Fruit fly (Drosophila melanogaster) whole organism, adult: ENCODE data around the gene Npc2f.

Experiments
- CG11617 ChIP-seq: fragments of 200-800 bp; sonication (Bioruptor generic); optimal IDR thresholded peaks from 2 replicates; lab custom pipeline; 2017; ENCODE audit warnings: mild to moderate bottlenecking, missing biosample characterization, missing genetic modification reagents, missing genetic modification characterization
- CG12768 ChIP-seq: fragments of 200-800 bp; sonication (Bioruptor generic); optimal IDR thresholded peaks from 2 replicates; lab custom pipeline; 2017; ENCODE audit warnings: missing biosample characterization, missing genetic modification characterization, mild to moderate bottlenecking, moderate library complexity, missing genetic modification reagents
- CG14711 ChIP-seq: fragments of 200-800 bp; sonication (Bioruptor generic); optimal IDR thresholded peaks from 2 replicates; lab custom pipeline; 2018; ENCODE audit warnings: missing biosample characterization, mild to moderate bottlenecking, missing genetic modification characterization, moderate library complexity
- CG1620 ChIP-seq: fragments of 200-800 bp; sonication (Bioruptor generic); optimal IDR thresholded peaks from 2 replicates; lab custom pipeline; 2016; ENCODE audit warnings: missing biosample characterization, missing genetic modification characterization
- CG33017 ChIP-seq: fragments of 200-800 bp; sonication (Bioruptor generic); optimal IDR thresholded peaks from 2 replicates; lab custom pipeline; 2018; ENCODE audit warnings: missing biosample characterization, mild to moderate bottlenecking, missing genetic modification characterization, moderate library complexity
- CG5204 ChIP-seq: fragments of 200-800 bp; sonication (Bioruptor generic); optimal IDR thresholded peaks from 2 replicates; lab custom pipeline; 2016; ENCODE audit warnings: missing biosample characterization, missing genetic modification characterization
- CG7045 ChIP-seq: fragments of 200-800 bp; sonication (Bioruptor generic); optimal IDR thresholded peaks from 2 replicates; lab custom pipeline; 2017; ENCODE audit warnings: missing biosample characterization, mild to moderate bottlenecking, missing genetic modification characterization
- CG7101 ChIP-seq: fragments of 200-800 bp; sonication (Bioruptor generic); optimal IDR thresholded peaks from 2 replicates; lab custom pipeline; 2018; ENCODE audit warnings: missing biosample characterization, mild to moderate bottlenecking, missing genetic modification characterization, moderate library complexity
- Clk ChIP-seq: fragments of 200-800 bp; sonication (Bioruptor generic); optimal IDR thresholded peaks from 2 replicates; lab custom pipeline; 2017; ENCODE audit warnings: missing biosample characterization, missing genetic modification characterization
- Crg-1 ChIP-seq: fragments of 200-800 bp; sonication (Bioruptor generic); optimal IDR thresholded peaks from 2 replicates; lab custom pipeline; 2016; ENCODE audit warnings: missing biosample characterization, missing genetic modification characterization
- Hr96 ChIP-seq: fragments of 200-800 bp; sonication (Bioruptor generic); optimal IDR thresholded peaks from 2 replicates; lab custom pipeline; 2016; ENCODE audit warnings: missing biosample characterization, missing genetic modification characterization
- Mnt ChIP-seq: fragments of 200-800 bp; sonication (Bioruptor generic); optimal IDR thresholded peaks from 2 replicates; lab custom pipeline; 2016; ENCODE audit warnings: missing biosample characterization, mild to moderate bottlenecking, missing genetic modification characterization
- bab1 ChIP-seq: fragments of 200-800 bp; sonication (Bioruptor generic); optimal IDR thresholded peaks from 3 replicates; lab custom pipeline; 2019; ENCODE audit warnings: missing biosample characterization, mild to moderate bottlenecking, missing genetic modification characterization, moderate library complexity
- cic ChIP-seq: fragments of 200-800 bp; sonication (Bioruptor generic); optimal IDR thresholded peaks from 2 replicates; lab custom pipeline; 2017; ENCODE audit warnings: missing biosample characterization, mild to moderate bottlenecking, missing genetic modification characterization, moderate library complexity
- cnc ChIP-seq, 2 experiments: fragments of >200 bp; optimal IDR thresholded peaks; 2 replicates each; lab custom pipeline; 2017
- kay ChIP-seq: fragments of 200-800 bp; sonication (Bioruptor generic); peaks from one replicate; lab custom pipeline; 2016; ENCODE audit warnings: missing biosample characterization, missing genetic modification characterization, borderline replicate concordance
- ovo ChIP-seq: fragments of 200-800 bp; sonication (Bioruptor generic); optimal IDR thresholded peaks from 2 replicates; lab custom pipeline; 2016; ENCODE audit warnings: missing biosample characterization, missing genetic modification characterization
- pad ChIP-seq: fragments of 200-800 bp; sonication (Bioruptor generic); optimal IDR thresholded peaks from 3 replicates; lab custom pipeline; 2017; ENCODE audit warnings: missing biosample characterization, missing genetic modification characterization, mild to moderate bottlenecking, moderate library complexity, missing genetic modification reagents
- tj ChIP-seq: fragments of 200-800 bp; sonication (Bioruptor generic); optimal IDR thresholded peaks from 3 replicates; lab custom pipeline; 2017; ENCODE audit warnings: missing biosample characterization, mild to moderate bottlenecking, missing genetic modification characterization, moderate library complexity
- toe ChIP-seq: fragments of 200-800 bp; sonication (Bioruptor generic); optimal IDR thresholded peaks from 2 replicates; lab custom pipeline; 2016; ENCODE audit warnings: missing biosample characterization, missing genetic modification characterization

Npc2f gene

dm6 chr3R:24143372-24143771 is 5.7 kb downstream of the Npc2f start:
- TF ChIP-seq CG33017 (tag; lab: Kevin White, UChicago) (no peak), Hr96 (no peak), CG12768 (no peak), CG14711 (no peak), toe (GFP tag; lab: Kevin White, UChicago) (no peak), cic (GFP tag; lab: Kevin White, UChicago) (no peak), cnc (optimal IDR thresholded peaks at IDR 0.05; lab: Kevin White, UChicago) (no peak), pad (no peak), ovo (no peak), Clk (GFP tag; lab: Kevin White, UChicago) (no peak), bab1 (no peak), CG7101 (no peak), kay (GFP tag; lab: Kevin White, UChicago) (no peak), tj (GFP tag; lab: Kevin White, UChicago) (no peak), CG1620 (GFP tag; lab: Kevin White, UChicago) (no peak), Mnt (GFP tag; lab: Kevin White, UChicago) (no peak), Crg-1 (GFP tag; lab: Kevin White, UChicago) (no peak), CG11617 (GFP tag; lab: Kevin White, UChicago) (no peak), CG7045 (GFP tag; lab: Kevin White, UChicago) (no peak), CG5204 (GFP tag; lab: Kevin White, UChicago) (no peak)

dm6 chr3R:24143779-24144178 is 6.1 kb downstream of the Npc2f start:
- TF ChIP-seq CG14711 (no peak), CG7101 (no peak)

dm6 chr3R:24144542-24144941 is 6.8 kb downstream of the Npc2f start:
- TF ChIP-seq CG7045 (GFP tag; lab: Kevin White, UChicago) (no peak), Crg-1 (GFP tag; lab: Kevin White, UChicago) (no peak), CG12768 (no peak), CG11617 (GFP tag; lab: Kevin White, UChicago) (no peak), Clk (GFP tag; lab: Kevin White, UChicago) (no peak), cnc (optimal IDR thresholded peaks at IDR 0.05; lab: Kevin White, UChicago) (no peak)

- TF ChIP-seq cnc (optimal IDR thresholded peaks at IDR 0.05; lab: Kevin White, UChicago) (no peak), pad (peak; percentile 3), CG11617 (GFP tag; lab: Kevin White, UChicago) (peak; percentile 61), ovo (no peak), CG7045 (GFP tag; lab: Kevin White, UChicago) (no peak), Hr96 (no peak), CG14711 (peak; percentile 18), Clk (GFP tag; lab: Kevin White, UChicago) (no peak), Crg-1 (GFP tag; lab: Kevin White, UChicago) (peak; percentile 16), bab1 (peak; percentile 31), CG33017 (tag; lab: Kevin White, UChicago) (peak; percentile 22), toe (GFP tag; lab: Kevin White, UChicago) (peak; percentile 60), CG7101 (peak; percentile 23), kay (GFP tag; lab: Kevin White, UChicago) (no peak), CG1620 (GFP tag; lab: Kevin White, UChicago) (peak; percentile 7), Mnt (GFP tag; lab: Kevin White, UChicago) (peak; percentile 18), cic (GFP tag; lab: Kevin White, UChicago) (no peak), CG12768 (peak; percentile 3), tj (GFP tag; lab: Kevin White, UChicago) (no peak), CG5204 (GFP tag; lab: Kevin White, UChicago) (peak; percentile 66)
Measured at dm6 chr3R:24148838-24149237, 11.1 kb downstream of the Npc2f start, which contains the start of gene Slimp. TSS of gene Slimp (minus strand) at chr3R:24148967.

- TF ChIP-seq CG7045 (GFP tag; lab: Kevin White, UChicago) (no peak), Mnt (GFP tag; lab: Kevin White, UChicago) (no peak), Crg-1 (GFP tag; lab: Kevin White, UChicago) (no peak)
Measured at dm6 chr3R:24150103-24150502, 12.4 kb downstream of the Npc2f start, which contains the start of gene p38c. TSS of gene p38c (minus strand) at chr3R:24150203.

- peak; percentile 60 for TF ChIP-seq Hr96
- TF ChIP-seq CG33017 (tag; lab: Kevin White, UChicago): peak; percentile 97
- peak; percentile 73 for TF ChIP-seq cic (GFP tag; lab: Kevin White, UChicago)
- TF ChIP-seq Clk (GFP tag; lab: Kevin White, UChicago): peak; percentile 75
- peak; percentile 85 for TF ChIP-seq tj (GFP tag; lab: Kevin White, UChicago)
- TF ChIP-seq cnc (optimal IDR thresholded peaks at IDR 0.05; lab: Kevin White, UChicago): no peak
- peak; percentile 90 for TF ChIP-seq pad
- TF ChIP-seq toe (GFP tag; lab: Kevin White, UChicago): peak; percentile 67
- TF ChIP-seq Crg-1 (GFP tag; lab: Kevin White, UChicago): peak; percentile 71
- TF ChIP-seq CG12768: peak; percentile 97
- no peak for TF ChIP-seq kay (GFP tag; lab: Kevin White, UChicago)
- TF ChIP-seq ovo: peak; percentile 80
- peak; percentile 79 for TF ChIP-seq CG5204 (GFP tag; lab: Kevin White, UChicago)
- peak; percentile 97 for TF ChIP-seq bab1
- peak; percentile 97 for TF ChIP-seq CG7045 (GFP tag; lab: Kevin White, UChicago)
- TF ChIP-seq CG11617 (GFP tag; lab: Kevin White, UChicago): peak; percentile 99
- TF ChIP-seq CG7101: peak; percentile 99
- peak; percentile 59 for TF ChIP-seq CG1620 (GFP tag; lab: Kevin White, UChicago)
- peak; percentile 77 for TF ChIP-seq Mnt (GFP tag; lab: Kevin White, UChicago)
- peak; percentile 96 for TF ChIP-seq CG14711
Measured at dm6 chr3R:24151924-24152809, 14.5 kb downstream of the Npc2f start, which contains the start of the genes p38a and CG6178. TSS of gene p38a (minus strand) at chr3R:24152321. TSS of gene CG6178 (plus strand) at chr3R:24152347.
